Fruit fly (Drosophila melanogaster) whole organism, embryonic: ENCODE results near the gene Polr1F.

ENCODE experiments used
- CG10209 ChIP-seq: fragments of 200-800 bp; sonication (Bioruptor generic); optimal IDR thresholded peaks from 3 replicates; lab custom pipeline; 2017; ENCODE audit warnings: missing biosample characterization, mild to moderate bottlenecking, missing genetic modification characterization, missing genetic modification reagents
- CG13624 ChIP-seq: fragments of 200-800 bp; sonication (Bioruptor generic); optimal IDR thresholded peaks from 2 replicates; lab custom pipeline; 2016; ENCODE audit warnings: missing biosample characterization, missing genetic modification characterization
- CG14014 ChIP-seq: fragments of 200-800 bp; sonication (Bioruptor generic); IDR thresholded peaks from 2 replicates; pipeline ENCODE4 v1.3.6; 2022; ENCODE audit warnings: missing biosample characterization, missing genetic modification characterization
- CG14667 ChIP-seq: fragments of 200-800 bp; sonication (Bioruptor generic); IDR thresholded peaks from 2 replicates; pipeline ENCODE4 v1.3.6; 2022; ENCODE audit warnings: missing biosample characterization, missing genetic modification characterization
- CG17328 ChIP-seq: fragments of 200-800 bp; sonication (Bioruptor generic); IDR thresholded peaks from 2 replicates; pipeline ENCODE4 v1.3.6; 2022; ENCODE audit warnings: missing biosample characterization, missing genetic modification characterization
- CG17912 ChIP-seq: fragments of 200-800 bp; sonication (Bioruptor generic); optimal IDR thresholded peaks from 2 replicates; lab custom pipeline; 2018; ENCODE audit warnings: missing biosample characterization, mild to moderate bottlenecking, missing genetic modification characterization
- CG18764 ChIP-seq: fragments of 200-800 bp; sonication (Bioruptor generic); optimal IDR thresholded peaks from 3 replicates; lab custom pipeline; 2016; ENCODE audit warnings: missing biosample characterization, missing genetic modification characterization
- CG2202 ChIP-seq: fragments of 200-800 bp; sonication (Bioruptor generic); optimal IDR thresholded peaks from 2 replicates; lab custom pipeline; 2018; ENCODE audit warnings: missing biosample characterization, mild to moderate bottlenecking, missing genetic modification characterization
- CG2875 ChIP-seq: fragments of 200-800 bp; sonication (Bioruptor generic); optimal IDR thresholded peaks from 2 replicates; lab custom pipeline; 2017; ENCODE audit warnings: missing biosample characterization, mild to moderate bottlenecking, missing genetic modification characterization, missing genetic modification reagents
- CG30020 ChIP-seq: fragments of 200-800 bp; optimal IDR thresholded peaks from 2 replicates; lab custom pipeline; 2019; ENCODE audit warnings: missing biosample characterization, mild to moderate bottlenecking, missing genetic modification characterization, moderate library complexity
- CG30431 ChIP-seq: fragments of 200-800 bp; sonication (Bioruptor generic); optimal IDR thresholded peaks from 2 replicates; lab custom pipeline; 2017; ENCODE audit warnings: missing biosample characterization, missing genetic modification characterization
- CG32532 ChIP-seq: fragments of 200-800 bp; sonication (Bioruptor generic); IDR thresholded peaks from 2 replicates; pipeline ENCODE4 v1.3.6; 2022; ENCODE audit warnings: missing biosample characterization, missing genetic modification characterization
- CG3838 ChIP-seq: fragments of 200-800 bp; sonication (Bioruptor generic); optimal IDR thresholded peaks from 3 replicates; lab custom pipeline; 2016; ENCODE audit warnings: missing biosample characterization, missing genetic modification characterization
- CG4617 ChIP-seq: fragments of 200-800 bp; sonication (Bioruptor generic); optimal IDR thresholded peaks from 3 replicates; lab custom pipeline; 2016; ENCODE audit warnings: missing biosample characterization, missing genetic modification characterization, borderline replicate concordance
- CG7271 ChIP-seq: fragments of 200-800 bp; sonication (Bioruptor generic); optimal IDR thresholded peaks from 2 replicates; lab custom pipeline; 2018; ENCODE audit warnings: missing biosample characterization, mild to moderate bottlenecking, missing genetic modification characterization, moderate library complexity
- CG7556 ChIP-seq: fragments of 200-800 bp; sonication (Bioruptor generic); optimal IDR thresholded peaks from 2 replicates; lab custom pipeline; 2017; ENCODE audit warnings: missing biosample characterization, mild to moderate bottlenecking, missing genetic modification characterization
- CG7839 ChIP-seq: fragments of 200-800 bp; sonication (Bioruptor generic); optimal IDR thresholded peaks from 3 replicates; lab custom pipeline; 2018; ENCODE audit warnings: missing biosample characterization, mild to moderate bottlenecking, missing genetic modification characterization, moderate library complexity
- CG8290 ChIP-seq, 3 experiments: fragments of 200-800 bp; sonication (Bioruptor generic); optimal IDR thresholded peaks; 2 replicates each; lab custom pipeline; 2016 to 2019; ENCODE audit warnings: missing biosample characterization in 3 of 3, missing genetic modification characterization in 3 of 3, mild to moderate bottlenecking in 2 of 3, moderate library complexity in 1 of 3
- CG8765 ChIP-seq: fragments of 200-800 bp; sonication (Bioruptor generic); IDR thresholded peaks from 2 replicates; pipeline ENCODE4 v1.3.6; 2022; ENCODE audit warnings: missing biosample characterization, missing genetic modification characterization
- Dip3 ChIP-seq: fragments of 200-800 bp; sonication (Bioruptor generic); optimal IDR thresholded peaks from 3 replicates; lab custom pipeline; 2016; ENCODE audit warnings: missing biosample characterization, missing genetic modification characterization
- Doc3 ChIP-seq: fragments of 200-800 bp; sonication (Bioruptor generic); IDR thresholded peaks from 3 replicates; pipeline ENCODE4 v1.3.6; 2022; ENCODE audit warnings: missing biosample characterization, missing genetic modification characterization; ENCODE audit not compliant: partially characterized antibody
- Dref ChIP-seq: fragments of 200-800 bp; sonication (Bioruptor generic); IDR thresholded peaks from 2 replicates; pipeline ENCODE4 v1.3.6; 2022; ENCODE audit warnings: missing biosample characterization, missing genetic modification characterization
- E2f1 ChIP-seq: fragments of 200-800 bp; sonication (Bioruptor generic); IDR thresholded peaks from 2 replicates; pipeline ENCODE4 v1.3.6; 2022; ENCODE audit warnings: missing biosample characterization, missing genetic modification characterization
- Elba2 ChIP-seq: fragments of 200-800 bp; sonication (Bioruptor generic); optimal IDR thresholded peaks from 3 replicates; lab custom pipeline; 2016; ENCODE audit warnings: missing biosample characterization, missing genetic modification characterization
- Fer3 ChIP-seq: fragments of 200-800 bp; sonication (Bioruptor generic); optimal IDR thresholded peaks from 2 replicates; lab custom pipeline; 2018; ENCODE audit warnings: missing biosample characterization, mild to moderate bottlenecking, missing genetic modification characterization, moderate library complexity
- Hr3 ChIP-seq: fragments of 200-800 bp; sonication (Bioruptor generic); optimal IDR thresholded peaks from 3 replicates; lab custom pipeline; 2016; ENCODE audit warnings: missing biosample characterization, missing genetic modification characterization
- Hr51 ChIP-seq, 2 experiments: fragments of 200-800 bp; sonication (Bioruptor generic); optimal IDR thresholded peaks; 2 replicates in 1 of 2; 3 replicates in 1 of 2; lab custom pipeline; 2016 to 2018; ENCODE audit warnings: missing biosample characterization in 2 of 2, missing genetic modification characterization in 2 of 2, mild to moderate bottlenecking in 1 of 2, moderate library complexity in 1 of 2
- MBD-R2 ChIP-seq: fragments of 200-800 bp; sonication (Bioruptor generic); IDR thresholded peaks from 2 replicates; pipeline ENCODE4 v1.3.6; 2022; ENCODE audit warnings: missing biosample characterization, missing genetic modification characterization
- Mes4 ChIP-seq: fragments of 200-800 bp; sonication (Bioruptor generic); optimal IDR thresholded peaks from 2 replicates; lab custom pipeline; 2016; ENCODE audit warnings: missing biosample characterization, missing genetic modification characterization
- Side ChIP-seq: fragments of 200-800 bp; sonication (Bioruptor generic); optimal IDR thresholded peaks from 2 replicates; lab custom pipeline; 2016; ENCODE audit warnings: missing biosample characterization, missing genetic modification characterization
- Trl ChIP-seq, 3 experiments: fragments of >200 bp in 2 of 3; fragments of 200-800 bp in 1 of 3; sonication (Bioruptor generic) in 1 of 3; optimal IDR thresholded peaks; 2 replicates in 1 of 3; 3 replicates in 2 of 3; lab custom pipeline; 2016 to 2017; ENCODE audit warnings: missing biosample characterization in 1 of 3, missing genetic modification characterization in 1 of 3
- ac ChIP-seq: fragments of 200-800 bp; sonication (Bioruptor generic); optimal IDR thresholded peaks from 3 replicates; lab custom pipeline; 2017; ENCODE audit warnings: missing biosample characterization, mild to moderate bottlenecking, missing genetic modification characterization
- amos ChIP-seq: fragments of 200-800 bp; sonication (Bioruptor generic); IDR thresholded peaks from 2 replicates; pipeline ENCODE4 v1.3.6; 2022; ENCODE audit warnings: missing biosample characterization, missing genetic modification characterization; ENCODE audit not compliant: partially characterized antibody
- bbx ChIP-seq: fragments of 200-800 bp; sonication (Bioruptor generic); IDR thresholded peaks from 2 replicates; pipeline ENCODE4 v1.3.6; 2022; ENCODE audit warnings: missing biosample characterization, missing genetic modification characterization; ENCODE audit not compliant: partially characterized antibody
- caup ChIP-seq: fragments of 200-800 bp; sonication (Bioruptor generic); optimal IDR thresholded peaks from 3 replicates; lab custom pipeline; 2017; ENCODE audit warnings: missing biosample characterization, mild to moderate bottlenecking, missing genetic modification characterization, moderate library complexity; ENCODE audit not compliant: severe bottlenecking
- esg ChIP-seq: fragments of 200-800 bp; sonication (Bioruptor generic); conservative IDR thresholded peaks from 2 replicates; pipeline ENCODE4 v1.3.6; 2022; ENCODE audit warnings: missing biosample characterization, missing genetic modification characterization
- fd64A ChIP-seq: fragments of 200-800 bp; sonication (Bioruptor generic); optimal IDR thresholded peaks from 3 replicates; lab custom pipeline; 2018; ENCODE audit warnings: missing biosample characterization, mild to moderate bottlenecking, missing genetic modification characterization
- ken ChIP-seq: fragments of 200-800 bp; sonication (Bioruptor generic); IDR thresholded peaks from 3 replicates; pipeline ENCODE4 v1.3.6; 2022; ENCODE audit warnings: missing biosample characterization, missing genetic modification characterization
- kni ChIP-seq: fragments of 200-800 bp; sonication (Bioruptor generic); optimal IDR thresholded peaks from 3 replicates; lab custom pipeline; 2017; ENCODE audit warnings: mild to moderate bottlenecking, missing biosample characterization, missing genetic modification reagents, missing genetic modification characterization
- lola ChIP-seq, 3 experiments: fragments of >200 bp in 2 of 3; fragments of 200-800 bp in 1 of 3; sonication (Bioruptor generic) in 1 of 3; optimal IDR thresholded peaks; 2 replicates each; lab custom pipeline; 2017 to 2019; ENCODE audit warnings: missing biosample characterization in 3 of 3, missing genetic modification characterization in 3 of 3, mild to moderate bottlenecking in 1 of 3, moderate library complexity in 1 of 3
- nerfin-1 ChIP-seq: fragments of 200-800 bp; sonication (Bioruptor generic); optimal IDR thresholded peaks from 3 replicates; lab custom pipeline; 2019; ENCODE audit warnings: missing biosample characterization, mild to moderate bottlenecking, missing genetic modification characterization, moderate library complexity
- pan ChIP-seq, 4 experiments: fragments of >200 bp in 3 of 4; fragments of 200-800 bp in 1 of 4; sonication (Bioruptor generic) in 1 of 4; optimal IDR thresholded peaks in 3 of 4; IDR thresholded peaks in 1 of 4; 2 replicates each; pipeline versions ENCODE4 v1.3.6 to Lab custom; 2017 to 2022; ENCODE audit warnings: missing biosample characterization in 2 of 4, missing genetic modification characterization in 2 of 4, mixed read lengths in 1 of 4
- salm ChIP-seq: fragments of 200-800 bp; sonication (Bioruptor generic); optimal IDR thresholded peaks from 2 replicates; lab custom pipeline; 2018; ENCODE audit warnings: missing biosample characterization, mild to moderate bottlenecking, missing genetic modification characterization
- sens ChIP-seq: fragments of 200-800 bp; sonication (Bioruptor generic); peaks from one replicate; lab custom pipeline; 2016; ENCODE audit warnings: missing biosample characterization, missing genetic modification characterization
- tap ChIP-seq: fragments of 200-800 bp; optimal IDR thresholded peaks from 3 replicates; lab custom pipeline; 2019; ENCODE audit warnings: missing biosample characterization, mild to moderate bottlenecking, missing genetic modification characterization, moderate library complexity
- tin ChIP-seq: fragments of 200-800 bp; sonication (Bioruptor generic); optimal IDR thresholded peaks from 3 replicates; lab custom pipeline; 2016; ENCODE audit warnings: missing biosample characterization, missing genetic modification characterization
- vnd ChIP-seq: fragments of 200-800 bp; sonication (Bioruptor generic); IDR thresholded peaks from 3 replicates; pipeline ENCODE4 v1.3.6; 2022; ENCODE audit warnings: missing biosample characterization, missing genetic modification characterization; ENCODE audit not compliant: partially characterized antibody
- z ChIP-seq: fragments of 200-800 bp; sonication (Bioruptor generic); IDR thresholded peaks from 3 replicates; pipeline ENCODE4 v1.3.6; 2022; ENCODE audit warnings: missing biosample characterization, missing genetic modification characterization

Polr1F gene

dm6 chr2L:6956725-6957124 is 49.1 kb upstream of the Polr1F start, which contains the start of the genes CG13775 and CG3430 (continued):
- TF ChIP-seq CG17328 (peak; percentile 55), CG32532 (GFP tag; lab: Robert Waterston, UW) (peak; percentile 56; the same call in 1 of the 2 replicates), CG17912 (peak; percentile 17), Dref (peak; percentile 81), Trl (optimal IDR thresholded peaks at IDR 0.05; lab: Kevin White, UChicago) (no peak), Trl (GFP tag; optimal IDR thresholded peaks at IDR 0.05; lab: Kevin White, UChicago) (peak; percentile 42), CG8765 (GFP tag; lab: Robert Waterston, UW) (no peak), fd64A (GFP tag; lab: Kevin White, UChicago) (no peak), CG2875 (GFP tag; lab: Kevin White, UChicago) (no peak), esg (no peak), caup (GFP tag; lab: Kevin White, UChicago) (peak; percentile 20), MBD-R2 (GFP tag; lab: Robert Waterston, UW) (peak; percentile 96), tin (GFP tag; lab: Kevin White, UChicago) (peak; percentile 7), Hr3 (no peak), CG2202 (tag; lab: Kevin White, UChicago) (no peak), E2f1 (GFP tag; lab: Robert Waterston, UW) (peak; percentile 83), CG30020 (peak; percentile 17), salm (tag; lab: Kevin White, UChicago) (no peak), Fer3 (tag; lab: Kevin White, UChicago) (no peak), CG14667 (GFP tag; lab: Robert Waterston, UW) (no peak), bbx (GFP tag; lab: Robert Waterston, UW) (peak; percentile 54; the same call in 1 of the 2 replicates), CG8290 (GFP tag; optimal IDR thresholded peaks at IDR 0.05; lab: Kevin White, UChicago) (peak; percentile 3), CG8290 (tag; optimal IDR thresholded peaks at IDR 0.05; lab: Kevin White, UChicago) (peak in 1 of 2 experiments; percentile 62), sens (peak; percentile 86), Side (GFP tag; lab: Kevin White, UChicago) (no peak), ac (GFP tag; lab: Kevin White, UChicago) (no peak), tap (no peak), CG7556 (no peak), lola (GFP tag; optimal IDR thresholded peaks at IDR 0.05; lab: Kevin White, UChicago) (no peak), CG30431 (GFP tag; lab: Kevin White, UChicago) (no peak), CG10209 (GFP tag; lab: Kevin White, UChicago) (peak; percentile 22), CG7271 (tag; lab: Kevin White, UChicago) (peak; percentile 38), kni (GFP tag; lab: Kevin White, UChicago) (no peak), Doc3 (GFP tag; lab: Robert Waterston, UW) (peak; percentile 66), CG13624 (GFP tag; lab: Kevin White, UChicago) (peak; percentile 57), CG4617 (GFP tag; lab: Kevin White, UChicago) (peak; percentile 27), z (GFP tag; lab: Robert Waterston, UW) (no peak), Dip3 (GFP tag; lab: Kevin White, UChicago) (no peak), CG14014 (GFP tag; lab: Robert Waterston, UW) (peak; percentile 33; the same call in 1 of the 2 replicates), Mes4 (GFP tag; lab: Kevin White, UChicago) (peak; percentile 8), CG7839 (tag; lab: Kevin White, UChicago) (no peak), amos (GFP tag; lab: Robert Waterston, UW) (peak; percentile 78), Hr51 (GFP tag; optimal IDR thresholded peaks at IDR 0.05; lab: Kevin White, UChicago) (peak in 1 of 2 experiments; percentile 1), pan (optimal IDR thresholded peaks at IDR 0.05; lab: Kevin White, UChicago) (no peak), pan (GFP tag; optimal IDR thresholded peaks at IDR 0.05 in 1 of 2, IDR thresholded peaks at IDR 0.05 in 1 of 2) (peak in 1 of 2 experiments; percentile 49), CG3838 (GFP tag; lab: Kevin White, UChicago) (no peak), ken (GFP tag; lab: Robert Waterston, UW) (0 out of 3 replicates have a peak, but pooled peaks have one; percentile 32), vnd (GFP tag; lab: Robert Waterston, UW) (peak; percentile 31; the same call in 1 of the 3 replicates), Elba2 (GFP tag; lab: Kevin White, UChicago) (peak; percentile 51), nerfin-1 (tag; lab: Kevin White, UChicago) (peak; percentile 12), CG18764 (GFP tag; lab: Kevin White, UChicago) (no peak)
